Fruit fly (Drosophila melanogaster) whole organism, embryonic: Measurements from ENCODE around the gene CG2321.

Experiments used
- ATbp ChIP-seq: fragments of 200-800 bp; sonication (Bioruptor generic); optimal IDR thresholded peaks from 2 replicates; lab custom pipeline; 2017; ENCODE audit warnings: missing biosample characterization, mild to moderate bottlenecking, missing genetic modification characterization, missing genetic modification reagents
- Atf-2 ChIP-seq: fragments of 200-800 bp; sonication (Bioruptor generic); optimal IDR thresholded peaks from 2 replicates; lab custom pipeline; 2016; ENCODE audit warnings: missing biosample characterization, missing genetic modification characterization
- Atf3 ChIP-seq: fragments of 200-800 bp; sonication (Bioruptor generic); optimal IDR thresholded peaks from 3 replicates; lab custom pipeline; 2016; ENCODE audit warnings: missing biosample characterization, missing genetic modification characterization
- Atf6 ChIP-seq: fragments of 200-800 bp; sonication (Bioruptor generic); IDR thresholded peaks from 2 replicates; pipeline ENCODE4 v1.3.6; 2022; ENCODE audit warnings: missing biosample characterization, missing genetic modification characterization
- Bdp1 ChIP-seq: fragments of 200-800 bp; sonication (Bioruptor generic); optimal IDR thresholded peaks from 3 replicates; lab custom pipeline; 2016; ENCODE audit warnings: missing biosample characterization, missing genetic modification characterization
- CG10565 ChIP-seq: fragments of 200-800 bp; sonication (Bioruptor generic); optimal IDR thresholded peaks from 3 replicates; lab custom pipeline; 2016; ENCODE audit warnings: missing biosample characterization, mild to moderate bottlenecking, missing genetic modification characterization
- CG10959 ChIP-seq: fragments of 200-800 bp; sonication (Bioruptor generic); IDR thresholded peaks from 2 replicates; pipeline ENCODE4 v1.3.6; 2022; ENCODE audit warnings: missing biosample characterization, missing genetic modification characterization
- CG10979 ChIP-seq: fragments of 200-800 bp; sonication (Bioruptor generic); optimal IDR thresholded peaks from 2 replicates; lab custom pipeline; 2018; ENCODE audit warnings: missing biosample characterization, mild to moderate bottlenecking, missing genetic modification characterization, moderate library complexity
- CG11247 ChIP-seq: fragments of 200-800 bp; sonication (Bioruptor generic); IDR thresholded peaks from 2 replicates; pipeline ENCODE4 v1.3.6; 2022; ENCODE audit warnings: missing biosample characterization, missing genetic modification characterization
- CG11504 ChIP-seq: fragments of 200-800 bp; sonication (Bioruptor generic); optimal IDR thresholded peaks from 3 replicates; lab custom pipeline; 2019; ENCODE audit warnings: missing biosample characterization, mild to moderate bottlenecking, missing genetic modification characterization, moderate library complexity
- CG12236 ChIP-seq: fragments of 200-800 bp; sonication (Bioruptor generic); optimal IDR thresholded peaks from 2 replicates; lab custom pipeline; 2016; ENCODE audit warnings: missing biosample characterization, missing genetic modification characterization
- CG12769 ChIP-seq: fragments of 200-800 bp; sonication (Bioruptor generic); optimal IDR thresholded peaks from 2 replicates; lab custom pipeline; 2019; ENCODE audit warnings: missing biosample characterization, mild to moderate bottlenecking, missing genetic modification characterization, moderate library complexity
- CG13424 ChIP-seq: fragments of 200-800 bp; sonication (Bioruptor generic); optimal IDR thresholded peaks from 2 replicates; lab custom pipeline; 2019; ENCODE audit warnings: missing biosample characterization, mild to moderate bottlenecking, missing genetic modification characterization, moderate library complexity
- CG15514 ChIP-seq: fragments of 200-800 bp; sonication (Bioruptor generic); optimal IDR thresholded peaks from 3 replicates; lab custom pipeline; 2017; ENCODE audit warnings: missing biosample characterization, missing genetic modification characterization, mild to moderate bottlenecking, moderate library complexity, missing genetic modification reagents
- CG17359 ChIP-seq: fragments of 200-800 bp; sonication (Bioruptor generic); optimal IDR thresholded peaks from 3 replicates; lab custom pipeline; 2018; ENCODE audit warnings: missing biosample characterization, mild to moderate bottlenecking, missing genetic modification characterization, moderate library complexity
- CG17612 ChIP-seq: fragments of 200-800 bp; sonication (Bioruptor generic); IDR thresholded peaks from 2 replicates; pipeline ENCODE4 v1.3.6; 2022; ENCODE audit warnings: missing biosample characterization, missing genetic modification characterization
- CG1792 ChIP-seq: fragments of 200-800 bp; sonication (Bioruptor generic); optimal IDR thresholded peaks from 2 replicates; lab custom pipeline; 2016; ENCODE audit warnings: missing biosample characterization, missing genetic modification characterization
- CG18262 ChIP-seq: fragments of 200-800 bp; optimal IDR thresholded peaks from 3 replicates; lab custom pipeline; 2019; ENCODE audit warnings: missing biosample characterization, mild to moderate bottlenecking, missing genetic modification characterization, moderate library complexity
- CG32767 ChIP-seq: fragments of 200-800 bp; sonication (Bioruptor generic); IDR thresholded peaks from 2 replicates; pipeline ENCODE4 v1.3.6; 2022; ENCODE audit warnings: missing biosample characterization, missing genetic modification characterization
- CG33213 ChIP-seq: fragments of 200-800 bp; sonication (Bioruptor generic); optimal IDR thresholded peaks from 3 replicates; lab custom pipeline; 2016; ENCODE audit warnings: missing biosample characterization, missing genetic modification characterization
- CG4328 ChIP-seq: fragments of 200-800 bp; sonication (Bioruptor generic); optimal IDR thresholded peaks from 3 replicates; lab custom pipeline; 2017; ENCODE audit warnings: missing biosample characterization, missing genetic modification reagents, missing genetic modification characterization
- CG6765 ChIP-seq: fragments of 200-800 bp; sonication (Bioruptor generic); optimal IDR thresholded peaks from 3 replicates; lab custom pipeline; 2017; ENCODE audit warnings: missing biosample characterization, mild to moderate bottlenecking, missing genetic modification characterization
- CG6813 ChIP-seq: fragments of 200-800 bp; sonication (Bioruptor generic); optimal IDR thresholded peaks from 2 replicates; lab custom pipeline; 2017; ENCODE audit warnings: missing biosample characterization, missing genetic modification characterization, mild to moderate bottlenecking, moderate library complexity, missing genetic modification reagents
- CG7963 ChIP-seq: fragments of 200-800 bp; sonication (Bioruptor generic); IDR thresholded peaks from 3 replicates; pipeline ENCODE4 v1.3.6; 2022; ENCODE audit warnings: missing biosample characterization, missing genetic modification characterization; ENCODE audit not compliant: partially characterized antibody
- CG7987 ChIP-seq: fragments of 200-800 bp; sonication (Bioruptor generic); optimal IDR thresholded peaks from 2 replicates; lab custom pipeline; 2018; ENCODE audit warnings: missing biosample characterization, mild to moderate bottlenecking, missing genetic modification characterization, moderate library complexity
- CG8944 ChIP-seq: fragments of 200-800 bp; sonication (Bioruptor generic); optimal IDR thresholded peaks from 3 replicates; lab custom pipeline; 2016; ENCODE audit warnings: missing biosample characterization, missing genetic modification characterization
- CG9609 ChIP-seq: fragments of 200-800 bp; sonication (Bioruptor generic); optimal IDR thresholded peaks from 3 replicates; lab custom pipeline; 2016; ENCODE audit warnings: missing biosample characterization, missing genetic modification characterization
- CG9932 ChIP-seq: fragments of 200-800 bp; sonication (Bioruptor generic); IDR thresholded peaks from 2 replicates; pipeline ENCODE4 v1.3.6; 2022; ENCODE audit warnings: missing biosample characterization, missing genetic modification characterization
- CTCF ChIP-seq: fragments of 200-800 bp; sonication (Bioruptor generic); optimal IDR thresholded peaks from 2 replicates; lab custom pipeline; 2017; ENCODE audit warnings: missing biosample characterization, mild to moderate bottlenecking, missing genetic modification characterization, moderate library complexity
- Dek ChIP-seq: fragments of 200-800 bp; sonication (Bioruptor generic); optimal IDR thresholded peaks from 3 replicates; lab custom pipeline; 2019; ENCODE audit warnings: missing biosample characterization, mild to moderate bottlenecking, missing genetic modification characterization, moderate library complexity
- Dip3 ChIP-seq: fragments of 200-800 bp; sonication (Bioruptor generic); optimal IDR thresholded peaks from 3 replicates; lab custom pipeline; 2016; ENCODE audit warnings: missing biosample characterization, missing genetic modification characterization
- Jarid2 ChIP-seq: fragments of 200-800 bp; sonication (Bioruptor generic); optimal IDR thresholded peaks from 3 replicates; lab custom pipeline; 2017; ENCODE audit warnings: mild to moderate bottlenecking, missing biosample characterization, missing genetic modification reagents, missing genetic modification characterization
- Lim3 ChIP-seq: fragments of 200-800 bp; sonication (Bioruptor generic); IDR thresholded peaks from 2 replicates; pipeline ENCODE4 v1.3.6; 2022; ENCODE audit warnings: missing biosample characterization, missing genetic modification characterization
- NC2β ChIP-seq: fragments of 200-800 bp; sonication (Bioruptor generic); optimal IDR thresholded peaks from 2 replicates; lab custom pipeline; 2016; ENCODE audit warnings: missing biosample characterization, missing genetic modification characterization
- Nf-YA ChIP-seq: fragments of 200-800 bp; sonication (Bioruptor generic); IDR thresholded peaks from 2 replicates; pipeline ENCODE4 v1.3.6; 2022; ENCODE audit warnings: missing biosample characterization, missing genetic modification characterization
- Oli ChIP-seq: fragments of 200-800 bp; sonication (Bioruptor generic); optimal IDR thresholded peaks from 2 replicates; lab custom pipeline; 2018; ENCODE audit warnings: missing biosample characterization, mild to moderate bottlenecking, missing genetic modification characterization, moderate library complexity
- Rx ChIP-seq: fragments of 200-800 bp; sonication (Bioruptor generic); IDR thresholded peaks from 2 replicates; pipeline ENCODE4 v1.3.6; 2022; ENCODE audit warnings: missing biosample characterization, missing genetic modification characterization
- Ssrp ChIP-seq: fragments of 200-800 bp; sonication (Bioruptor generic); optimal IDR thresholded peaks from 2 replicates; lab custom pipeline; 2018; ENCODE audit warnings: missing biosample characterization, mild to moderate bottlenecking, missing genetic modification characterization, moderate library complexity
- eyg ChIP-seq: fragments of 200-800 bp; sonication (Bioruptor generic); optimal IDR thresholded peaks from 3 replicates; lab custom pipeline; 2016; ENCODE audit warnings: missing biosample characterization, missing genetic modification characterization
- ftz-f1 ChIP-seq: fragments of 200-800 bp; sonication (Bioruptor generic); optimal IDR thresholded peaks from 2 replicates; lab custom pipeline; 2016; ENCODE audit warnings: missing biosample characterization, missing genetic modification characterization
- fu2 ChIP-seq: fragments of 200-800 bp; sonication (Bioruptor generic); optimal IDR thresholded peaks from 2 replicates; lab custom pipeline; 2016; ENCODE audit warnings: missing biosample characterization, missing genetic modification characterization
- gro ChIP-seq: fragments of 200-800 bp; sonication (Bioruptor generic); optimal IDR thresholded peaks from 2 replicates; lab custom pipeline; 2016; ENCODE audit warnings: missing biosample characterization, missing genetic modification characterization
- ham ChIP-seq: fragments of 200-800 bp; sonication (Bioruptor generic); IDR thresholded peaks from 2 replicates; pipeline ENCODE4 v1.3.6; 2022; ENCODE audit warnings: missing biosample characterization, missing genetic modification characterization
- hbn ChIP-seq: fragments of 200-800 bp; sonication (Bioruptor generic); IDR thresholded peaks from 2 replicates; pipeline ENCODE4 v1.3.6; 2022; ENCODE audit warnings: missing biosample characterization, missing genetic modification characterization; ENCODE audit not compliant: partially characterized antibody
- kah ChIP-seq: fragments of 200-800 bp; sonication (Bioruptor generic); optimal IDR thresholded peaks from 2 replicates; lab custom pipeline; 2018; ENCODE audit warnings: missing biosample characterization, mild to moderate bottlenecking, missing genetic modification characterization
- knrl ChIP-seq: fragments of 200-800 bp; sonication (Bioruptor generic); IDR thresholded peaks from 3 replicates; pipeline ENCODE4 v1.3.6; 2022; ENCODE audit warnings: missing biosample characterization, missing genetic modification characterization; ENCODE audit not compliant: partially characterized antibody
- nau ChIP-seq: fragments of 200-800 bp; sonication (Bioruptor generic); optimal IDR thresholded peaks from 3 replicates; lab custom pipeline; 2017; ENCODE audit warnings: missing biosample characterization, mild to moderate bottlenecking, missing genetic modification characterization, missing genetic modification reagents
- onecut ChIP-seq: fragments of 200-800 bp; sonication (Bioruptor generic); IDR thresholded peaks from 2 replicates; pipeline ENCODE4 v1.3.6; 2022; ENCODE audit warnings: missing biosample characterization, missing genetic modification characterization
- peb ChIP-seq: fragments of 200-800 bp; sonication (Bioruptor generic); IDR thresholded peaks from 2 replicates; pipeline ENCODE4 v1.3.6; 2022; ENCODE audit warnings: missing biosample characterization, missing genetic modification characterization
- pho ChIP-seq: fragments of 200-800 bp; sonication (Bioruptor generic); optimal IDR thresholded peaks from 2 replicates; lab custom pipeline; 2016; ENCODE audit warnings: missing biosample characterization, missing genetic modification characterization
- vvl ChIP-seq: fragments of 200-800 bp; sonication (Bioruptor generic); IDR thresholded peaks from 2 replicates; pipeline ENCODE4 v1.3.6; 2022; ENCODE audit warnings: missing biosample characterization, missing genetic modification characterization

The CG2321 gene

DNA sequence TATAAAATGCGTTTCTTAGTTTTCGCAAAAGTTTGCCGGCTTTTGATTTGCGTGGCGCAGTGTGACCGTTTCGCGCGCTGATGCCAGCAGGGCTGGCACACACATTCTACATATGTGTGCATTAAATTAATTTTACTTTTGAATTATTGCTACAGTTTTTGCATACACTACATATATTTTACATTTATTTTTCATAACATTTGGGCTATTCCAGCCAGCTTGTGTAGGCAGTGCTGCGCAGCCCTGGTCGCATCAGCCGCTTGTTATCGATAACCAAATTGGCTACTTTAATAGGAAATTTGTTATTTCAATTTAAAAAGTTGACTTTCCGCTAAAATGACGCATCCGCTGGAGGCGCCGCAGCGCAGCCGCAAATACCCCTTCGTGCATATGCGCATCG lies at the start of gene CG2321, which contains the start of gene CG2006 (continued):
- TF ChIP-seq CG9932 (peak; percentile 79), CG12236 (GFP tag; lab: Kevin White, UChicago) (no peak), CG6813 (GFP tag; lab: Kevin White, UChicago) (no peak), CG11504 (tag; lab: Kevin White, UChicago) (no peak), CG32767 (GFP tag; lab: Robert Waterston, UW) (no peak), CG12769 (tag; lab: Kevin White, UChicago) (no peak), eyg (GFP tag; lab: Kevin White, UChicago) (peak; percentile 32), ftz-f1 (peak; percentile 41), hbn (peak; percentile 65), pho (GFP tag; lab: Kevin White, UChicago) (peak; percentile 46), knrl (peak; percentile 70), onecut (GFP tag; lab: Robert Waterston, UW) (0 out of 2 replicates have a peak, but pooled peaks have one; percentile 26), CG4328 (GFP tag; lab: Kevin White, UChicago) (no peak), CG18262 (tag; lab: Kevin White, UChicago) (peak; percentile 53), Atf-2 (GFP tag; lab: Kevin White, UChicago) (peak; percentile 30), NC2β (GFP tag; lab: Kevin White, UChicago) (peak; percentile 53), Nf-YA (GFP tag; lab: Robert Waterston, UW) (0 out of 2 replicates have a peak, but pooled peaks have one; percentile 31), CG8944 (GFP tag; lab: Kevin White, UChicago) (no peak), CG10959 (GFP tag; lab: Robert Waterston, UW) (peak; percentile 54; the same call in 1 of the 2 replicates), CG17359 (tag; lab: Kevin White, UChicago) (peak; percentile 1), CG7987 (GFP tag; lab: Kevin White, UChicago) (no peak), CG6765 (GFP tag; lab: Kevin White, UChicago) (no peak), peb (GFP tag; lab: Robert Waterston, UW) (no peak), CG11247 (GFP tag; lab: Robert Waterston, UW) (0 out of 2 replicates have a peak, but pooled peaks have one; percentile 39), nau (GFP tag; lab: Kevin White, UChicago) (no peak), Atf6 (no peak), CG17612 (no peak), gro (peak; percentile 57), fu2 (GFP tag; lab: Kevin White, UChicago) (peak; percentile 11), vvl (peak; percentile 89), CG10979 (tag; lab: Kevin White, UChicago) (peak; percentile 53), Dip3 (GFP tag; lab: Kevin White, UChicago) (peak; percentile 50), CG15514 (GFP tag; lab: Kevin White, UChicago) (peak; percentile 89), kah (GFP tag; lab: Kevin White, UChicago) (no peak), Atf3 (GFP tag; lab: Kevin White, UChicago) (no peak), Dek (tag; lab: Kevin White, UChicago) (peak; percentile 61), Rx (GFP tag; lab: Robert Waterston, UW) (no peak; the same call in 1 of the 2 replicates), CTCF (GFP tag; lab: Kevin White, UChicago) (peak; percentile 80), CG7963 (GFP tag; lab: Robert Waterston, UW) (no peak; the same call in 2 of the 3 replicates), ham (GFP tag; lab: Robert Waterston, UW) (no peak), Lim3 (GFP tag; lab: Robert Waterston, UW) (no peak), CG33213 (GFP tag; lab: Kevin White, UChicago) (peak; percentile 65), CG13424 (tag; lab: Kevin White, UChicago) (peak; percentile 57), Bdp1 (GFP tag; lab: Kevin White, UChicago) (peak; percentile 24), ATbp (GFP tag; lab: Kevin White, UChicago) (no peak), Oli (tag; lab: Kevin White, UChicago) (no peak), CG10565 (GFP tag; lab: Kevin White, UChicago) (no peak), CG9609 (no peak), Jarid2 (GFP tag; lab: Kevin White, UChicago) (no peak), CG1792 (GFP tag; lab: Kevin White, UChicago) (peak; percentile 20), Ssrp (tag; lab: Kevin White, UChicago) (peak; percentile 4)
